Fruit fly (Drosophila melanogaster) whole organism, prepupa: ENCODE measurements around the gene CG18764.
A peak's percentile ranks its signal among the peaks of the same experiment; 100 is the strongest.

Source experiments
- Blimp-1 ChIP-seq: fragments of 200-800 bp; sonication (Bioruptor generic); optimal IDR thresholded peaks from 3 replicates; lab custom pipeline; 2017; ENCODE audit warnings: missing biosample characterization, missing genetic modification characterization, mild to moderate bottlenecking, moderate library complexity, missing genetic modification reagents
- CG10631 ChIP-seq: fragments of 200-800 bp; sonication (Bioruptor generic); optimal IDR thresholded peaks from 2 replicates; lab custom pipeline; 2016; ENCODE audit warnings: missing biosample characterization, missing genetic modification characterization
- CG10669 ChIP-seq: fragments of 200-800 bp; sonication (Bioruptor generic); optimal IDR thresholded peaks from 3 replicates; lab custom pipeline; 2018; ENCODE audit warnings: missing biosample characterization, mild to moderate bottlenecking, missing genetic modification characterization, moderate library complexity
- CG11294 ChIP-seq: fragments of 200-800 bp; sonication (Bioruptor generic); IDR thresholded peaks from 2 replicates; pipeline ENCODE4 v1.3.6; 2022; ENCODE audit warnings: missing biosample characterization, missing genetic modification characterization
- CG11902 ChIP-seq: fragments of 200-800 bp; sonication (Bioruptor generic); optimal IDR thresholded peaks from 3 replicates; lab custom pipeline; 2016; ENCODE audit warnings: missing biosample characterization, missing genetic modification characterization
- CG15336 ChIP-seq: fragments of 200-800 bp; sonication (Bioruptor generic); IDR thresholded peaks from 2 replicates; pipeline ENCODE4 v1.3.6; 2022; ENCODE audit warnings: missing biosample characterization, missing genetic modification characterization
- CG1621 ChIP-seq: fragments of 200-800 bp; sonication (Bioruptor generic); optimal IDR thresholded peaks from 3 replicates; lab custom pipeline; 2018; ENCODE audit warnings: missing biosample characterization, mild to moderate bottlenecking, missing genetic modification characterization
- CG16779 ChIP-seq: fragments of 200-800 bp; sonication (Bioruptor generic); optimal IDR thresholded peaks from 3 replicates; lab custom pipeline; 2017; ENCODE audit warnings: missing biosample characterization, mild to moderate bottlenecking, missing genetic modification characterization
- CG3032 ChIP-seq: fragments of 200-800 bp; optimal IDR thresholded peaks from 2 replicates; lab custom pipeline; 2019; ENCODE audit warnings: missing biosample characterization, mild to moderate bottlenecking, missing genetic modification characterization, moderate library complexity
- CG31627 ChIP-seq: fragments of 200-800 bp; sonication (Bioruptor generic); optimal IDR thresholded peaks from 3 replicates; lab custom pipeline; 2016; ENCODE audit warnings: missing biosample characterization, missing genetic modification characterization
- CG32006 ChIP-seq: fragments of 200-800 bp; sonication (Bioruptor generic); optimal IDR thresholded peaks from 3 replicates; lab custom pipeline; 2017; ENCODE audit warnings: missing biosample characterization, mild to moderate bottlenecking, missing genetic modification characterization
- CG4318 ChIP-seq: fragments of 200-800 bp; sonication (Bioruptor generic); optimal IDR thresholded peaks from 3 replicates; lab custom pipeline; 2017; ENCODE audit warnings: missing biosample characterization, mild to moderate bottlenecking, missing genetic modification characterization
- CG6276 ChIP-seq: fragments of 200-800 bp; sonication (Bioruptor generic); optimal IDR thresholded peaks from 2 replicates; lab custom pipeline; 2017; ENCODE audit warnings: missing biosample characterization, mild to moderate bottlenecking, missing genetic modification characterization
- CG8119 ChIP-seq: fragments of 200-800 bp; sonication (Bioruptor generic); IDR thresholded peaks from 3 replicates; pipeline ENCODE4 v1.3.6; 2022; ENCODE audit warnings: missing biosample characterization, missing genetic modification characterization
- CG8319 ChIP-seq: fragments of 200-800 bp; sonication (Bioruptor generic); optimal IDR thresholded peaks from 3 replicates; lab custom pipeline; 2016; ENCODE audit warnings: missing biosample characterization, missing genetic modification characterization
- CG8632 ChIP-seq: fragments of 200-800 bp; sonication (Bioruptor generic); optimal IDR thresholded peaks from 3 replicates; lab custom pipeline; 2016; ENCODE audit warnings: missing biosample characterization, missing genetic modification characterization
- CG9139 ChIP-seq: fragments of 200-800 bp; sonication (Bioruptor generic); optimal IDR thresholded peaks from 3 replicates; lab custom pipeline; 2017; ENCODE audit warnings: missing biosample characterization, mild to moderate bottlenecking, missing genetic modification characterization
- Eip75B ChIP-seq: fragments of 200-800 bp; sonication (Bioruptor generic); optimal IDR thresholded peaks from 3 replicates; lab custom pipeline; 2016; ENCODE audit warnings: missing biosample characterization, missing genetic modification characterization
- Eip78C ChIP-seq: fragments of 200-800 bp; sonication (Bioruptor generic); peaks from one replicate; lab custom pipeline; 2016; ENCODE audit warnings: missing biosample characterization, missing genetic modification characterization
- Eip93F ChIP-seq: fragments of 200-800 bp; sonication (Bioruptor generic); optimal IDR thresholded peaks from 2 replicates; lab custom pipeline; 2016; ENCODE audit warnings: missing biosample characterization, mild to moderate bottlenecking, missing genetic modification characterization
- Ets21C ChIP-seq: fragments of 200-800 bp; sonication (Bioruptor generic); optimal IDR thresholded peaks from 3 replicates; lab custom pipeline; 2016; ENCODE audit warnings: missing biosample characterization, missing genetic modification characterization
- Ets96B ChIP-seq: fragments of 200-800 bp; optimal IDR thresholded peaks from 2 replicates; lab custom pipeline; 2019; ENCODE audit warnings: missing biosample characterization, mild to moderate bottlenecking, missing genetic modification characterization, moderate library complexity
- Gug ChIP-seq: fragments of 200-800 bp; sonication (Bioruptor generic); IDR thresholded peaks from 2 replicates; pipeline ENCODE4 v1.3.6; 2022; ENCODE audit warnings: missing biosample characterization, missing genetic modification characterization
- Hr38 ChIP-seq: sonication (Bioruptor generic); optimal IDR thresholded peaks from 2 replicates; lab custom pipeline; 2016; ENCODE audit warnings: missing biosample characterization, missing genetic modification characterization
- Hr39 ChIP-seq: fragments of 200-800 bp; sonication (Bioruptor generic); optimal IDR thresholded peaks from 2 replicates; lab custom pipeline; 2016; ENCODE audit warnings: missing biosample characterization, missing genetic modification characterization
- Hr4 ChIP-seq: fragments of 200-800 bp; sonication (Bioruptor generic); optimal IDR thresholded peaks from 3 replicates; lab custom pipeline; 2016; ENCODE audit warnings: missing biosample characterization, missing genetic modification characterization
- Lpt ChIP-seq: fragments of 200-800 bp; sonication (Bioruptor generic); optimal IDR thresholded peaks from 3 replicates; lab custom pipeline; 2016; ENCODE audit warnings: missing biosample characterization, missing genetic modification characterization
- Sox102F ChIP-seq: fragments of 200-800 bp; sonication (Bioruptor generic); optimal IDR thresholded peaks from 2 replicates; lab custom pipeline; 2016; ENCODE audit warnings: missing biosample characterization, mild to moderate bottlenecking, missing genetic modification characterization
- achi ChIP-seq: fragments of 200-800 bp; sonication (Bioruptor generic); optimal IDR thresholded peaks from 3 replicates; lab custom pipeline; 2016; ENCODE audit warnings: missing biosample characterization, missing genetic modification characterization
- cyc ChIP-seq: fragments of 200-800 bp; sonication (Bioruptor generic); optimal IDR thresholded peaks from 3 replicates; lab custom pipeline; 2016; ENCODE audit warnings: missing biosample characterization, missing genetic modification characterization
- dsx ChIP-seq: fragments of 200-800 bp; optimal IDR thresholded peaks from 3 replicates; lab custom pipeline; 2019; ENCODE audit warnings: missing biosample characterization, mild to moderate bottlenecking, missing genetic modification characterization, moderate library complexity; ENCODE audit not compliant: poor library complexity, severe bottlenecking
- eg ChIP-seq: fragments of 200-800 bp; sonication (Bioruptor generic); IDR thresholded peaks from 3 replicates; pipeline ENCODE4 v1.3.6; 2022; ENCODE audit warnings: missing biosample characterization, missing genetic modification characterization
- esn ChIP-seq: fragments of 200-800 bp; sonication (Bioruptor generic); optimal IDR thresholded peaks from 2 replicates; lab custom pipeline; 2016; ENCODE audit warnings: missing biosample characterization, mild to moderate bottlenecking, missing genetic modification characterization, moderate library complexity
- fd59A ChIP-seq: fragments of 200-800 bp; sonication (Bioruptor generic); optimal IDR thresholded peaks from 2 replicates; lab custom pipeline; 2017; ENCODE audit warnings: missing biosample characterization, mild to moderate bottlenecking, missing genetic modification characterization, missing genetic modification reagents
- fd85E ChIP-seq: fragments of 200-800 bp; sonication (Bioruptor generic); optimal IDR thresholded peaks from 3 replicates; lab custom pipeline; 2016; ENCODE audit warnings: missing biosample characterization, missing genetic modification characterization
- fkh ChIP-seq: fragments of 200-800 bp; sonication (Bioruptor generic); optimal IDR thresholded peaks from 3 replicates; lab custom pipeline; 2017; ENCODE audit warnings: missing biosample characterization, mild to moderate bottlenecking, missing genetic modification characterization, moderate library complexity
- pdm3 ChIP-seq: fragments of 200-800 bp; sonication (Bioruptor generic); optimal IDR thresholded peaks from 3 replicates; lab custom pipeline; 2016; ENCODE audit warnings: missing biosample characterization, missing genetic modification characterization
- salr ChIP-seq, 2 experiments: fragments of 200-800 bp; sonication (Bioruptor generic); optimal IDR thresholded peaks; 3 replicates each; lab custom pipeline; 2016 to 2018; ENCODE audit warnings: missing biosample characterization in 2 of 2, missing genetic modification characterization in 2 of 2, mild to moderate bottlenecking in 1 of 2
- vri ChIP-seq: fragments of 200-800 bp; sonication (Bioruptor generic); optimal IDR thresholded peaks from 3 replicates; lab custom pipeline; 2016; ENCODE audit warnings: missing biosample characterization, mild to moderate bottlenecking, missing genetic modification characterization

CG18764 gene

DNA sequence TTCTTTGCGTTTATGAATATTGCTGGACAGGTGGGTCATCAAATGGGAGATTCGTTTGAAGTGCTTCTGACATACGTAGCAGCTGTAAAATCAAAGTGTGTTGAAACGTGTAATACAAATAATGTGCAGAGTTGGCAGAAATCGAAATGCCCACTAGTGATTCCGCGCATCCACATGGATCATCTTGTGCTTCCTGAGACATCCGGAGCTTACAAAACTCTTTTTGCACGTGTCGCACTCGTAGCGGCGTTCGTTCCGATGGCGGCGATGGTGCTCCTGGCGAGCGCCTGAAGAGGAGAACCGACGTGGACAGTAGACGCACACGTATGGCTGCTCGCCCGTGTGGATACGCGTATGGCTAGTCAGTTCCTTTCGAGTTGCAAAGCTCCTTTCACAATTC lies 1.1 kb upstream of the CG18764 start, which contains the start of gene Zaf1:
TSS of gene Zaf1 (minus strand) at position 101 of the 400 bp plus-strand sequence.
- TF ChIP-seq Hr4 (GFP tag; lab: Kevin White, UChicago) (no peak), CG11902 (GFP tag; lab: Kevin White, UChicago) (no peak), Hr38 (GFP tag; lab: Kevin White, UChicago) (no peak), cyc (GFP tag; lab: Kevin White, UChicago) (no peak)

DNA sequence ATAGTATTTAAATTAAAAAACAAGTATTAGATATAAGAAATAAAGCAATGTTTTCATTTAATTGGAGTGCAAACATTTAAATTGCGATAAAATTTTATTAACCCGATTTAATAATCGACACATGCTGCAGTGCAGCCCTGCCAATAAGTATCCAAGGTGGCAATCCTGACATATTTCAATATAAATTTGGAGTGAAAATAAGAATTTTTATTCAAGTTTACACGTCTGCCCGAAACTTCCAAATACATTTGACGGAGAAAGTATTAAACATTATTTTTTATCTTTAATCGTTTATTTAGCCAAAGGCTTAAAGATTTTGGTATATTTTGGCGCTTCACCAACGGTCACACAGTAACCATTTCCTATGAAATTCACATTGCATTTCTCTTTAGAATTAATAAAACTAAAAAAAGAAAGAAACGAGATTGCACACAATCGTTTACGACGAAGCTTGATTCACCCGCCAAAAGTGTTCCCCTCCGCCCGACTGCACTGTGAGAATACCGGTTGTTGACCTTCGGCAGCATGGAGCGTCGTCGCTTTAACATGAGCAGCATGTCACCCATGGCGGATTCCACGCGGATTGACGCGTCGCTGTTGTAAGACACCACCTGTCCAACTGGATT lies 1.8 kb downstream of the CG18764 start, which contains the start of gene CG14712:
TSS of gene CG14712 (plus strand) at position 344 of the 626 bp plus-strand sequence.
- TF ChIP-seq Ets21C (no peak), CG4318 (GFP tag; lab: Kevin White, UChicago) (no peak), CG15336 (GFP tag; lab: Robert Waterston, UW) (no peak), CG3032 (tag; lab: Kevin White, UChicago) (no peak), cyc (GFP tag; lab: Kevin White, UChicago) (peak; percentile 18), CG31627 (GFP tag; lab: Kevin White, UChicago) (peak; percentile 13)

DNA sequence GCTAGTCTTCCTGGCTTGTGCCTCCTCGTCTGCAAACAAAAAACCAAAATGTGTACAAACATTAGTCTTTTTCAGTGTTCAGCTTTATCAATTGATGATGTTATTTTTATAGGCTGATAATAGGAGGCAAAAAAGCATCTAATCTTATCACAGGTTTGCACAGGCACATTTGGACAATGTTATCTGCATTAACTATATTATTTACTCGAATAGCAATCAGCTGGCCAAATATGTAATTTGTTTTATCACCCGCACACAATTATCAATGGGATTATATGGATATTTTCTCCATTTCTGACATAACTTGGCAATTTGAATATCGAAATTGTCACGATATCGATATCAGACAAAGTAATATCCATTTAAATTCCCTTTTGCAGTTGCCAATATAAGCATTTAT lies 10.9 kb downstream of the CG18764 start:
- no peak for TF ChIP-seq Lpt (GFP tag; lab: Kevin White, UChicago)
- TF ChIP-seq vri (GFP tag; lab: Kevin White, UChicago), result peak; percentile 78

DNA sequence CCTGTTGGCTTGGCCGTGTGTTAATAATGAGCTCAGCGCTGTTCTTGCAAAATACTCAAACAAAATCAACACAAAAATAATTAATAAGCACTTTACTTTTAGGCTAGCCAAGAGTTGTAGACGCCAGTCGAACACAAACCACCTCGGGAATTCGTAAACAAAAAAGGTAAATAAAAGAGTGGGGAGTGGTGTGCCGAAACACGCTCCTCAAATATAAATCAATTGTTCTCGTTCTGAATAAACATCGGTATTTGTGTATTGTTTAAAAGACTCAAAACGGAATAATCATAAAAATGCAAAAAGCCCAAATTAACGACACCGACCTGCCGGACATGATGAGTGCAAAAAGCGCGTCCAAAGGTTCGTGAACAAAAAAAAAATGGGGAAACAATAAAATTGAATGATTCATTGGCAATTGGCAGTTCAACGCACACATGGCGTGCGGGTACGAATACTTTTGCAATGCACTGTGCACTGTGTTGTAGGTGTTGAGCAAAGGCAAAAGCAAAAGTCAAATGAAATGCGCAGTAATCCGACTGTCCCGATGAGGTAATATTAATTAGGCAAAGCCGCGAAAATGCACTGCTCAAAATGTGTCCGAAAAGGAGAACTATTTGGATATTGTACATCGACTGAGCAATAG lies 13.4 kb downstream of the CG18764 start:
- peak; percentile 40 for TF ChIP-seq Eip93F (GFP tag; lab: Kevin White, UChicago)
- peak; percentile 23 for TF ChIP-seq esn (GFP tag; lab: Kevin White, UChicago)
- TF ChIP-seq CG8319 (GFP tag; lab: Kevin White, UChicago), result no peak
- TF ChIP-seq Ets96B (tag; lab: Kevin White, UChicago), result no peak
- TF ChIP-seq CG4318 (GFP tag; lab: Kevin White, UChicago), result no peak
- TF ChIP-seq CG31627 (GFP tag; lab: Kevin White, UChicago), result peak; percentile 7
- peak; percentile 31 for TF ChIP-seq Eip78C (GFP tag; lab: Kevin White, UChicago)
- no peak for TF ChIP-seq Hr39
- no peak for TF ChIP-seq CG1621 (tag; lab: Kevin White, UChicago)
- no peak for TF ChIP-seq Hr38 (GFP tag; lab: Kevin White, UChicago)
- peak; percentile 88 for TF ChIP-seq fkh (GFP tag; lab: Kevin White, UChicago)
- 0 out of 3 replicates have a peak, but pooled peaks have one; percentile 23 for TF ChIP-seq CG8119 (GFP tag; lab: Robert Waterston, UW)
- TF ChIP-seq vri (GFP tag; lab: Kevin White, UChicago), result peak; percentile 93
- TF ChIP-seq Ets21C, result no peak

DNA sequence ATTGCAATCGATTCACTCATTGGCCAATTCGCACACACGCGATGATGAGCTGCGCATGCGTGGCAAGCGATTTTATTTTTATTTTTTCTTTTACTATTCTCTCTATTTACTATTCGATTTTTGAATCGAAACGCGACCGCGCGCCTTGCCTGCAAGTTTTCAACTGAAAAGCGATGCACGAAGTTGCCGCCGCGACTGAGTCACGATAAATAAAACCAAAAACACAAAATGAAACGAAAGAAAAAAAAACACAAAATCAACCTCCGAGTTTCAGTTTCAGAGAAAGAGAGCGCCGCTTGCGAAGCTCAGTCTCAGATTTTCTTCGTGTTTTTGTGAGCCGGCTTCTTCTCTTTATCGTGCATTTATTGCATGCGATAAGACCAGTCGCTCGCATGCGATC lies 20.1 kb downstream of the CG18764 start:
- TF ChIP-seq Lpt (GFP tag; lab: Kevin White, UChicago) (peak; percentile 55), esn (GFP tag; lab: Kevin White, UChicago) (peak; percentile 12), eg (GFP tag; lab: Robert Waterston, UW) (peak; percentile 87), CG6276 (peak; percentile 80), fd59A (GFP tag; lab: Kevin White, UChicago) (no peak), CG8319 (GFP tag; lab: Kevin White, UChicago) (no peak), Hr38 (GFP tag; lab: Kevin White, UChicago) (no peak), salr (GFP tag; optimal IDR thresholded peaks at IDR 0.05; lab: Kevin White, UChicago) (no peak), CG32006 (GFP tag; lab: Kevin White, UChicago) (no peak), Ets96B (tag; lab: Kevin White, UChicago) (peak; percentile 42), CG11294 (GFP tag; lab: Robert Waterston, UW) (no peak; the same call in 1 of the 2 replicates), Eip75B (GFP tag; lab: Kevin White, UChicago) (peak; percentile 49), achi (GFP tag; lab: Kevin White, UChicago) (peak; percentile 18), CG1621 (tag; lab: Kevin White, UChicago) (peak; percentile 71), pdm3 (GFP tag; lab: Kevin White, UChicago) (no peak), CG11902 (GFP tag; lab: Kevin White, UChicago) (no peak), Blimp-1 (peak; percentile 20), CG4318 (GFP tag; lab: Kevin White, UChicago) (no peak), Ets21C (no peak), CG10669 (peak; percentile 71), CG10631 (GFP tag; lab: Kevin White, UChicago) (no peak), fd85E (peak; percentile 22), dsx (GFP tag; lab: Kevin White, UChicago) (peak; percentile 52), CG3032 (tag; lab: Kevin White, UChicago) (peak; percentile 47), Sox102F (GFP tag; lab: Kevin White, UChicago) (peak; percentile 25), CG16779 (tag; lab: Kevin White, UChicago) (peak; percentile 82), CG8632 (GFP tag; lab: Kevin White, UChicago) (peak; percentile 6), Gug (GFP tag; lab: Robert Waterston, UW) (no peak), CG9139 (GFP tag; lab: Kevin White, UChicago) (peak; percentile 92)
